Worm (Caenorhabditis elegans): ENCODE results near the gene Y73F4A.1.

DNA sequence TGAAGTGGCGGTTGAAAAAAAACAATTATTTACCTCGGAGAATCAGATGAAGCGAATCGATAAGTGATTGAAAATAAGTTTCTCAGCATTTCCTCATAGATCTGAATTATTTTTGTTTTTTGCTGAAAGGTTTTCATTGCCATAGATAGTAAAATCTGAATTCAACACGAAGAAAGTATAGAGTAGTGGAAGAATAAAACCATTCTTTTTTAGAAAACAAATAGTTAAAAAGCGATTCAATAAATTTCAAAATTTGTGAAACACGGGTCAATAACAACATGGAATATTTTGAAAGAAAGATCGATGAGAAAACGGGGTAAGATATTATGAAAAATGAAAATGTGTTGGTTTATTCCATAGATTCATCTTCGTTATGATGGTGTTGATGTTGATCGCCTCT, 49.2 kb upstream of the Y73F4A.1 start, which contains the start of gene mrpl-42:
- TF ChIP-seq tbx-2 (tag; optimal IDR thresholded peaks at IDR 0.05) (no peak), ama-1 (optimal IDR thresholded peaks at IDR 0.05) (no peak), ceh-19 (GFP tag; optimal IDR thresholded peaks at IDR 0.05) (no peak), nfya-1 (tag; optimal IDR thresholded peaks at IDR 0.05) (no peak), gmeb-2 (tag; optimal IDR thresholded peaks at IDR 0.05) (no peak), eyg-1 (tag; optimal IDR thresholded peaks at IDR 0.05) (no peak), ceh-2 (tag; optimal IDR thresholded peaks at IDR 0.05) (no peak), mec-3 (tag; optimal IDR thresholded peaks at IDR 0.05; ENCODE audit: borderline replicate concordance) (no peak), hlh-30 (tag; optimal IDR thresholded peaks at IDR 0.05; ENCODE audit: insufficient read depth) (no peak), pha-4 (tag; optimal IDR thresholded peaks at IDR 0.05) (no peak), ceh-30 (tag; optimal IDR thresholded peaks at IDR 0.05) (no peak)
